Worm (Caenorhabditis elegans) whole organism, L3 larva: ENCODE measurements around the gene srab-21.
"Not testable (repeated sequence)": the region's sequence is repeated elsewhere in the genome, so short reads cannot be mapped to it uniquely, and the experiment has no call there.

ENCODE experiments used
- R02D3.7 ChIP-seq: fragments of 150-350 bp; optimal IDR thresholded peaks from 2 replicates; lab custom pipeline; 2014; ENCODE audit warnings: missing biosample characterization, missing genetic modification characterization
- aly-2 ChIP-seq: fragments of 150-350 bp; optimal IDR thresholded peaks from 2 replicates; lab custom pipeline; 2014; ENCODE audit warnings: missing biosample characterization, missing genetic modification characterization
- ceh-16 ChIP-seq: sonication (generic microtip); optimal IDR thresholded peaks from 2 replicates; lab custom pipeline; 2017; ENCODE audit warnings: missing biosample characterization, missing genetic modification characterization
- ceh-28 ChIP-seq: fragments of 150-350 bp; optimal IDR thresholded peaks from 2 replicates; lab custom pipeline; 2014; ENCODE audit warnings: missing biosample characterization, missing genetic modification reagents, missing genetic modification characterization
- ceh-82 ChIP-seq: fragments of 150-350 bp; optimal IDR thresholded peaks from 2 replicates; lab custom pipeline; 2014; ENCODE audit warnings: missing biosample characterization, missing genetic modification characterization
- ceh-9 ChIP-seq: sonication (generic microtip); optimal IDR thresholded peaks from 2 replicates; lab custom pipeline; 2018; ENCODE audit warnings: missing biosample characterization, missing genetic modification characterization
- egl-27 ChIP-seq: sonication (generic microtip); optimal IDR thresholded peaks from 4 replicates; lab custom pipeline; 2017; ENCODE audit warnings: missing biosample characterization, missing genetic modification reagents, missing genetic modification characterization
- egl-5 ChIP-seq: fragments of 150-350 bp; optimal IDR thresholded peaks from 2 replicates; lab custom pipeline; 2017; ENCODE audit warnings: missing biosample characterization, missing genetic modification reagents, missing genetic modification characterization, inconsistent platforms
- elt-3 ChIP-seq, 3 experiments: fragments of 150-350 bp in 1 of 3; sonication (generic microtip) in 2 of 3; optimal IDR thresholded peaks; 2 replicates in 2 of 3; 4 replicates in 1 of 3; lab custom pipeline; 2014 to 2017; ENCODE audit warnings: missing biosample characterization in 3 of 3, missing genetic modification characterization in 3 of 3
- eor-1 ChIP-seq, 2 experiments: fragments of 150-350 bp; optimal IDR thresholded peaks; 2 replicates each; lab custom pipeline; 2014 to 2018; ENCODE audit warnings: missing biosample characterization in 2 of 2, missing genetic modification characterization in 2 of 2
- fkh-10 ChIP-seq: sonication (generic microtip); optimal IDR thresholded peaks from 2 replicates; lab custom pipeline; 2017; ENCODE audit warnings: missing biosample characterization, missing genetic modification reagents, missing genetic modification characterization
- fkh-2 ChIP-seq: fragments of 150-350 bp; optimal IDR thresholded peaks from 2 replicates; lab custom pipeline; 2014; ENCODE audit warnings: missing biosample characterization, missing genetic modification reagents, missing genetic modification characterization
- fos-1 ChIP-seq: fragments of 150-350 bp; optimal IDR thresholded peaks from 2 replicates; lab custom pipeline; 2014; ENCODE audit warnings: missing biosample characterization, missing genetic modification characterization
- hmg-11 ChIP-seq: sonication (generic microtip); optimal IDR thresholded peaks from 2 replicates; lab custom pipeline; 2016; ENCODE audit warnings: missing genetic modification characterization, missing compliant biosample characterization
- jun-1 ChIP-seq: fragments of 150-350 bp; optimal IDR thresholded peaks from 2 replicates; lab custom pipeline; 2014; ENCODE audit warnings: missing biosample characterization, missing genetic modification reagents, missing genetic modification characterization
- lin-15B ChIP-seq: fragments of 150-350 bp; optimal IDR thresholded peaks from 2 replicates; lab custom pipeline; 2014; ENCODE audit warnings: missing biosample characterization, missing genetic modification characterization
- lin-39 ChIP-seq: fragments of 150-350 bp; optimal IDR thresholded peaks from 2 replicates; lab custom pipeline; 2018; ENCODE audit warnings: missing biosample characterization, missing genetic modification reagents, missing genetic modification characterization
- lsy-12 ChIP-seq: sonication (generic microtip); optimal IDR thresholded peaks from 2 replicates; lab custom pipeline; 2016; ENCODE audit warnings: mild to moderate bottlenecking, missing genetic modification characterization, missing compliant biosample characterization
- mdl-1 ChIP-seq: fragments of 150-350 bp; optimal IDR thresholded peaks from 2 replicates; lab custom pipeline; 2014; ENCODE audit warnings: missing biosample characterization, missing genetic modification characterization
- mml-1 ChIP-seq: fragments of 150-350 bp; sonication (generic microtip); optimal IDR thresholded peaks from 3 replicates; lab custom pipeline; 2014; ENCODE audit warnings: missing biosample characterization, missing genetic modification characterization
- nfya-1 ChIP-seq: sonication (generic microtip); optimal IDR thresholded peaks from 2 replicates; lab custom pipeline; 2017; ENCODE audit warnings: missing genetic modification characterization, mild to moderate bottlenecking, missing compliant biosample characterization, antibody characterized with exemption, moderate library complexity; ENCODE audit not compliant: insufficient read depth
- nhr-11 ChIP-seq: fragments of 150-350 bp; optimal IDR thresholded peaks from 2 replicates; lab custom pipeline; 2014; ENCODE audit warnings: missing biosample characterization, missing genetic modification characterization
- nhr-12 ChIP-seq: fragments of 150-350 bp; optimal IDR thresholded peaks from 2 replicates; lab custom pipeline; 2014; ENCODE audit warnings: missing biosample characterization, missing genetic modification characterization
- nhr-23 ChIP-seq: fragments of 150-350 bp; optimal IDR thresholded peaks from 2 replicates; lab custom pipeline; 2014; ENCODE audit warnings: missing biosample characterization, missing genetic modification reagents, missing genetic modification characterization
- nhr-25 ChIP-seq: sonication (generic microtip); optimal IDR thresholded peaks from 2 replicates; lab custom pipeline; 2017; ENCODE audit warnings: missing biosample characterization, missing genetic modification characterization
- nhr-28 ChIP-seq: fragments of 150-350 bp; optimal IDR thresholded peaks from 2 replicates; lab custom pipeline; 2014; ENCODE audit warnings: missing biosample characterization, missing genetic modification characterization
- nhr-43 ChIP-seq: sonication (generic microtip); optimal IDR thresholded peaks from 2 replicates; lab custom pipeline; 2016; ENCODE audit warnings: mild to moderate bottlenecking, missing genetic modification characterization, missing compliant biosample characterization; ENCODE audit not compliant: poor library complexity, severe bottlenecking
- nhr-67 ChIP-seq: fragments of 150-350 bp; optimal IDR thresholded peaks from 2 replicates; lab custom pipeline; 2014; ENCODE audit warnings: missing biosample characterization, missing genetic modification characterization
- nhr-77 ChIP-seq: fragments of 150-350 bp; optimal IDR thresholded peaks from 2 replicates; lab custom pipeline; 2014; ENCODE audit warnings: missing biosample characterization, missing genetic modification characterization
- pqm-1 ChIP-seq: fragments of 150-350 bp; optimal IDR thresholded peaks from 2 replicates; lab custom pipeline; 2017; ENCODE audit warnings: missing biosample characterization, missing genetic modification characterization, inconsistent platforms
- sea-2 ChIP-seq: fragments of 150-350 bp; sonication (generic microtip); optimal IDR thresholded peaks from 4 replicates; lab custom pipeline; 2014; ENCODE audit warnings: missing biosample characterization, missing genetic modification reagents, missing genetic modification characterization
- tbx-2 ChIP-seq: sonication (generic microtip); optimal IDR thresholded peaks from 2 replicates; lab custom pipeline; 2016; ENCODE audit warnings: mild to moderate bottlenecking, missing genetic modification characterization, missing compliant biosample characterization
- unc-39 ChIP-seq: sonication (generic microtip); optimal IDR thresholded peaks from 4 replicates; lab custom pipeline; 2017; ENCODE audit warnings: missing biosample characterization, missing genetic modification characterization
- zag-1 ChIP-seq: fragments of 150-350 bp; optimal IDR thresholded peaks from 2 replicates; lab custom pipeline; 2014; ENCODE audit warnings: missing biosample characterization, missing genetic modification characterization
- ztf-4 ChIP-seq: fragments of 150-350 bp; optimal IDR thresholded peaks from 2 replicates; lab custom pipeline; 2014; ENCODE audit warnings: missing biosample characterization, missing genetic modification characterization

srab-21 gene

DNA sequence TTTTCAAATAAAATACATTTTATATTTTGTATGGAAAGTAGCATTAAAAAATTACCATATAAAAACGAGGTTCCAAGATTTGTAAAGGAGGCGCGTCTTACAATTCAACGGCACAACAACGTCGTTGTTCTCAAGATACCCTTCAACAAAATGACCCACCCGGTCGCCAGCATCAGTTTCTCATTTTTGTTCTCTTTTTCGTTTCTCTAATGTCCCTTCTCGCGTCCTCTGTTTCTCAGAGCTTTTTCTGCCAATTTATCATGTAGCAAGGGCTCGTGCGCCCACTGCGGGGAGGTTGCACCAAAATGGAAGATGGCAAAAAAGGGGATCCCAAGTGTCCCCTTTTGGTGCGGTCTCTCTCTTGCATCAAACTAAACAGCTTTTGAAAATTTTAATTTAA lies 14.7 kb downstream of the srab-21 start:
- no peak for TF ChIP-seq lin-15B (tag; lab: Kevin White, UChicago)
- TF ChIP-seq ceh-9 (tag; lab: Kevin White, UChicago), result no peak
- no peak for TF ChIP-seq elt-3 (tag; optimal IDR thresholded peaks at IDR 0.05; lab: Kevin White, UChicago)
- TF ChIP-seq lin-39 (tag; lab: Kevin White, UChicago), result peak; percentile 75

DNA sequence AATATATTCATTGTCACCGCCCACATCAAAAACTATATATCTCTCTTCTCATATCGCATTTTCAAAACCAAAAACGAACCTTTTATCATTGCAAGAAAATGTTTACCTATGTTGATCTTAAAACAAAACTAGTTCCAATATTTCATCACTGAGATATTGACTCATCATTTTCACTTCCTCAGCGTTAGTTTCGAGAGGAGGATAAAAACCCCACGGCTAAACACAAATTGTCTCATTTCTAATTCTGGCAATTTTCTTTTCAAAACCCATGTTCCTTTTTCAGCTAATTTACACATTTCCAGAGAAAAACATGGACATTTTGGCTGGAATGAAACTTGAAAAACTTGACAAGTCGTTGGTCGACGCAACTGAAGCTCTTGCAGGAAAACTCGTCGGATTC lies 15.6 kb downstream of the srab-21 start, which contains the start of gene T20D4.7:
Gene T20D4.7, plus strand, starts transcription at position 301 of the 400 bp plus-strand sequence.
- TF ChIP-seq pqm-1 (tag; lab: Kevin White, UChicago) (no peak), R02D3.7 (tag; lab: Kevin White, UChicago) (no peak), nhr-43 (no peak), lsy-12 (tag; lab: Kevin White, UChicago) (no peak), hmg-11 (tag; lab: Kevin White, UChicago) (no peak), fkh-2 (tag; lab: Kevin White, UChicago) (no peak), ceh-82 (tag; lab: Kevin White, UChicago) (no peak), nhr-25 (tag; lab: Kevin White, UChicago) (no peak), elt-3 (tag; optimal IDR thresholded peaks at IDR 0.05; lab: Kevin White, UChicago) (no peak), ceh-28 (no peak)

DNA sequence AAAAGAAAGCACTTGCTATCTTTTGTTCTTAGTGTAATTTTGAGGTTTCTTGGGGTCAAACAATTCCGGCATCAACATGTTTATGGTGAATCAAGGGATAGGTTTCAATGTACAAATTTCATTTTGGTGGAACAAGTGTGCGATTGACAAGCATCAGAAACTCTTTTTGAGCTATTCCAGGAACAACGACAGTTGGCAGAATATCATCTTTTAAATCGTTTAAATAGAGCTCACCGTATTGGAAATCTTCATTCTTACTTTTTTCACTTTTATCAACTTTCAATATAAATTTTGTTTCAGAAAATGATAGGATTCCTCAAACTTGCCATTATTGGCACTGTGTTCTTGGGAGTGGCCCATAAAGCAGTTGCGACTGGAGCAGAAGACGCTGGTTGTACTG lies 24.3 kb downstream of the srab-21 start, which contains the start of gene T20D4.10:
Gene T20D4.10, plus strand, starts transcription at position 301 of the 400 bp plus-strand sequence.
- TF ChIP-seq nhr-43; egl-5 (tag; lab: Kevin White, UChicago); nhr-67 (tag; lab: Kevin White, UChicago): not testable (repeated sequence)

DNA sequence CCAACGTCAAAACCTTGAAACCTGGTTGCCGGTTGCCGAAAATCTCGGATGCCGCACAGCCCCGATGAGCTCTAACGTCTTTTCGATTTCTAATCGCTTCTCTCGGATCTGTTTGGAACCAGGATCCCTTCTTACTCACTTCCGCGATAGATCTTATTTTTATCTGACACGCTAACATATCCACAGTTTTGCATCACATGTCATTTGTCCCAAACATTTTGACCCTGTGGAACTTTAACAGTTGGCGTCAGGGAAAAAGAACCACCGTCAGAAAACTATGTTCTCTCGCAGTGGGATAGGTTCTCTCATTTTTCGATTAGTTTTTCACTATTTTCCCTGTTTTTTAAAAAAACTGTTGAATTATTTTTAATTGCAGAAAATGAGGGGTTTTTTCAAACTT lies 25.9 kb downstream of the srab-21 start, which contains the start of gene T20D4.11:
Gene T20D4.11, plus strand, starts transcription at position 377 of the 400 bp plus-strand sequence.
- no peak for TF ChIP-seq lsy-12 (tag; lab: Kevin White, UChicago)

DNA sequence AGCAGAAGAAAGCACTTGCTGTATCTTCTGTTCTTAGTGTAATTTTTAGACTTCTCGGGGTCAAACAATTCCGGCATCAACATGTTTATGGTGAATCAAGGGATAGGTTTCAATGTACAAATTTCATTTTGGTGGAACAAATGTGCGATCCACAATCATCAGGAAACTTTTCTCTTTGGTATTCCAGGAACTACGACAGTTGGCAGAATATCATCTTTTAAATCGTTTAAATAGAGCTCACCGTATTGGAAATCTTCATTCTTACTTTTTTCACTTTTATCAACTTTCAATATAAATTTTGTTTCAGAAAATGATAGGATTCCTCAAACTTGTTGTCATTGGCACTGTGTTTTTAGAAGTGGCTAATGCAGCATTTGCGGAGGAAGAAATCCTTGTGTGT lies 27.5 kb downstream of the srab-21 start, which contains the start of gene T20D4.12:
Gene T20D4.12, plus strand, starts transcription at position 301 of the 400 bp plus-strand sequence.
- not testable (repeated sequence) for TF ChIP-seq ceh-9 (tag; lab: Kevin White, UChicago); ceh-16 (tag; lab: Kevin White, UChicago); eor-1 (tag; optimal IDR thresholded peaks at IDR 0.05; lab: Kevin White, UChicago)
- TF ChIP-seq, all 47 proteins: peak for 0; not testable (repeated sequence) for 47

DNA sequence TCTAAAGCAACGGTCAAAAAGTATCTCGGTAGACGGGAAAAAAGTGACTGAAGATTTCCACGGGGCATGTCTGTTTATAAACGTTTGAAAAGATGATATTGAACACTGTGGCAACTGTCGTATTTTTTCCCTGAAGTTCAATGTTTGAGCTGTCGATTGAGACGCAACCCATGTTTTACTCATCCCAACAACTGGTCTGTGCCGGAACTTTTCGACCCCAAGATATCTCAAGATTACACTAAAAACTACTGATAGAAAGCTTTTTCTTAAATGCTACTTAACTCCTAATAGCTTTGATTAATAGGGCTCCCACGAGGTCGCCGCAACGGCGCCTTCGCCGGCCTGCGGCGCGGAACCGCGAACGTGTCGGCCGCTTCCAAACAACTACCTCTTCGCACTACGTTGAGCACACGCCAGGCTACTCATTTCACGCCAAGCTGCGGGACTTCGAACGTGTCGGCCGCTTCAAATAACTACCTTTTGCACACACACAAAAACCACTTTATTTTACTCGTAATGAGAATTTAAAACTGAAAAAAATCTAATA lies 29.5 kb downstream of the srab-21 start, which contains the start of gene T20D4.15:
Gene T20D4.15, minus strand, starts transcription at position 51 of the 547 bp plus-strand sequence.
- TF ChIP-seq nhr-28 (no peak), fos-1 (tag; lab: Kevin White, UChicago) (no peak), egl-27 (tag; lab: Kevin White, UChicago) (no peak), ceh-28 (no peak), nhr-77 (tag; lab: Kevin White, UChicago) (no peak), egl-5 (tag; lab: Kevin White, UChicago) (no peak), nhr-43 (no peak)

DNA sequence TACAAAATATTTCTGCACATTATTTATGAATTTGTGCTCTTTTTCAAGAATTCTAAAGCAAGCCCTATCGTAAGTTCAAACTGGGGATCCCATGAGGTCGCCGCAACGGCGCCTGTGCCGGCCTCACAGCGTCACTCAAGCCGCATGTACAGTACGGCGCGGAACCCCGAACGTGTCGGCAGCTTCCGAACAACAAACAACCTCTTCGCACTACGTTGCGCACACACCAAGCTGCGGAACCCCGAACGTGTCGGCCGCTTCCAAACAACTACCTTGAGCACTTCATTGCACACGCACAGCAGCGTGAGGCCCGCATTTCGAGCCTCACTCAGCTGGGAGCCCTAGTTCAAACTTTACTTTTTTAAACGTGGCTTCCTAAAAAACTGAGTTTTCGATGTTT lies 30.2 kb downstream of the srab-21 start:
- TF ChIP-seq ceh-82 (tag; lab: Kevin White, UChicago), result no peak
- TF ChIP-seq unc-39 (tag; lab: Kevin White, UChicago), result no peak
- no peak for TF ChIP-seq fkh-2 (tag; lab: Kevin White, UChicago)
- TF ChIP-seq elt-3 (tag; optimal IDR thresholded peaks at IDR 0.05; lab: Kevin White, UChicago), result no peak
- no peak for TF ChIP-seq nhr-12 (tag; lab: Kevin White, UChicago)
- no peak for TF ChIP-seq fos-1 (tag; lab: Kevin White, UChicago)
- TF ChIP-seq lin-15B (tag; lab: Kevin White, UChicago), result no peak
- no peak for TF ChIP-seq hmg-11 (tag; lab: Kevin White, UChicago)
- TF ChIP-seq nhr-67 (tag; lab: Kevin White, UChicago), result no peak

DNA sequence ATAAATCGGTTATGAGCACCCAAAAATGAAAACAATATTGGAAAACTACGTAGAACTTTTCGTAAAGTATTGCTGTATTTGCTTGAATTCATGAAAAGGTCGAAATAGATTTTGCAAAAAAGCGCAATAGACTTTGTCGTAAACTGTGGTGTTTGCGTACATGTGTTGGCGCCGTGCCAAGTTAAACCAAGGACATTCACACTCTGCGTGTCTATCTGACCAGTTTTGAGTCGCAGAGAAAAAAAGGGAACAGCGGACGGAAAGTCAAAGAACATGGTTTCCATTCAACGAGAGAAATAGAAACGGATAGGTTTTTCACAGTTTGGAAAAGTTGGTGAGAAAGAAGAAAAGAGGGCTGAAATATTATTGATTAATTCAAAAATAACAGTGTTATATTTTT lies 33.2 kb downstream of the srab-21 start:
- peak; percentile 82 for TF ChIP-seq jun-1 (tag; lab: Kevin White, UChicago)
- TF ChIP-seq nhr-77 (tag; lab: Kevin White, UChicago), result no peak
- TF ChIP-seq aly-2 (tag; lab: Kevin White, UChicago), result no peak
- TF ChIP-seq ztf-4 (tag; lab: Kevin White, UChicago), result no peak
- peak; percentile 28 for TF ChIP-seq lsy-12 (tag; lab: Kevin White, UChicago)
- TF ChIP-seq mdl-1 (tag; lab: Kevin White, UChicago), result peak; percentile 57
- peak; percentile 73 for TF ChIP-seq egl-5 (tag; lab: Kevin White, UChicago)
- TF ChIP-seq zag-1, result no peak
- TF ChIP-seq nfya-1 (tag; lab: Kevin White, UChicago), result peak; percentile 85
- TF ChIP-seq tbx-2, result peak; percentile 61
- peak; percentile 95 for TF ChIP-seq nhr-23 (tag; lab: Kevin White, UChicago)
- peak; percentile 66 for TF ChIP-seq nhr-11 (tag; lab: Kevin White, UChicago)
- no peak for TF ChIP-seq fkh-10
- TF ChIP-seq fos-1 (tag; lab: Kevin White, UChicago), result no peak
- TF ChIP-seq hmg-11 (tag; lab: Kevin White, UChicago), result peak; percentile 21
- no peak for TF ChIP-seq mml-1 (tag; lab: Kevin White, UChicago)
- TF ChIP-seq nhr-67 (tag; lab: Kevin White, UChicago), result no peak
- TF ChIP-seq nhr-28, result no peak
- no peak for TF ChIP-seq pqm-1 (tag; lab: Kevin White, UChicago)
- TF ChIP-seq sea-2 (GFP tag; lab: Kevin White, UChicago), result no peak
